Worm (Caenorhabditis elegans): Measurements from ENCODE around the gene col-119.

Gene col-119

ce11 chrIV:8933575-8933974, 46.0 kb downstream of the col-119 start, which contains the start of gene D1046.4:
TSS of gene D1046.4 (plus strand) at chrIV:8933875.
- TF ChIP-seq dao-5 (tag; optimal IDR thresholded peaks at IDR 0.05) = no peak
- TF ChIP-seq him-1 (tag; optimal IDR thresholded peaks at IDR 0.05) = no peak
- TF ChIP-seq W03F9.2 (tag; optimal IDR thresholded peaks at IDR 0.05) = no peak

ce11 chrIV:8929942-8930492, 49.6 kb downstream of the col-119 start, which contains the start of the genes D1046.18 and slc-25A26:
TSS of gene D1046.18 (plus strand) at chrIV:8930242.
TSS of gene slc-25A26 (plus strand) at chrIV:8930442.
- TF ChIP-seq him-1 (tag; optimal IDR thresholded peaks at IDR 0.05) (no peak), W03F9.2 (tag; optimal IDR thresholded peaks at IDR 0.05) (no peak), dao-5 (tag; optimal IDR thresholded peaks at IDR 0.05) (no peak)

Data from whole organism, L4/young adult.